Worm (Caenorhabditis elegans): ENCODE measurements around the gene F44D12.16.

- TF ChIP-seq nfyb-1 (GFP tag; IDR thresholded peaks at IDR 0.05) (no peak), ama-1 (optimal IDR thresholded peaks at IDR 0.05) (no peak), ama-1 (GFP tag; optimal IDR thresholded peaks at IDR 0.05) (no peak), ccch-3 (GFP tag; optimal IDR thresholded peaks at IDR 0.05) (no peak), hmg-1.2 (GFP tag; IDR thresholded peaks at IDR 0.05) (peak; percentile 87)
These were observed 46.6 kb upstream of the F44D12.16 start, which contains the start of gene rrp-1 for ce11 chrIV:9982226-9982794.
